Fruit fly (Drosophila melanogaster) whole organism, embryonic: ENCODE measurements around the gene CG8526.

Experiments
- Adf1 ChIP-seq: fragments of 200-800 bp; sonication (Bioruptor generic); IDR thresholded peaks from 2 replicates; pipeline ENCODE4 v1.3.6; 2022; ENCODE audit warnings: missing biosample characterization, missing genetic modification characterization
- Asciz ChIP-seq: fragments of 200-800 bp; sonication (Bioruptor generic); optimal IDR thresholded peaks from 2 replicates; lab custom pipeline; 2017; ENCODE audit warnings: missing biosample characterization, mild to moderate bottlenecking, missing genetic modification characterization, missing genetic modification reagents
- BEAF-32 ChIP-seq: fragments of 200-800 bp; sonication (Bioruptor generic); optimal IDR thresholded peaks from 3 replicates; lab custom pipeline; 2017; ENCODE audit warnings: missing biosample characterization, missing genetic modification characterization, mild to moderate bottlenecking, moderate library complexity, missing genetic modification reagents
- CG10209 ChIP-seq: fragments of 200-800 bp; sonication (Bioruptor generic); optimal IDR thresholded peaks from 3 replicates; lab custom pipeline; 2017; ENCODE audit warnings: missing biosample characterization, mild to moderate bottlenecking, missing genetic modification characterization, missing genetic modification reagents
- CG11093 ChIP-seq: fragments of 200-800 bp; sonication (Bioruptor generic); IDR thresholded peaks from 3 replicates; pipeline ENCODE4 v1.3.6; 2022; ENCODE audit warnings: missing biosample characterization, missing genetic modification characterization
- CG12299 ChIP-seq: fragments of 200-800 bp; sonication (Bioruptor generic); optimal IDR thresholded peaks from 2 replicates; lab custom pipeline; 2018; ENCODE audit warnings: missing biosample characterization, mild to moderate bottlenecking, missing genetic modification characterization
- CG13287 ChIP-seq: fragments of 200-800 bp; sonication (Bioruptor generic); IDR thresholded peaks from 2 replicates; pipeline ENCODE4 v1.3.6; 2022; ENCODE audit warnings: missing biosample characterization, missing genetic modification characterization; ENCODE audit not compliant: partially characterized antibody
- CG13624 ChIP-seq: fragments of 200-800 bp; sonication (Bioruptor generic); optimal IDR thresholded peaks from 2 replicates; lab custom pipeline; 2016; ENCODE audit warnings: missing biosample characterization, missing genetic modification characterization
- CG14710 ChIP-seq: fragments of 200-800 bp; sonication (Bioruptor generic); optimal IDR thresholded peaks from 3 replicates; lab custom pipeline; 2019; ENCODE audit warnings: missing biosample characterization, mild to moderate bottlenecking, missing genetic modification characterization, moderate library complexity
- CG15601 ChIP-seq: fragments of 200-800 bp; sonication (Bioruptor generic); optimal IDR thresholded peaks from 3 replicates; lab custom pipeline; 2019; ENCODE audit warnings: missing biosample characterization, mild to moderate bottlenecking, missing genetic modification characterization, moderate library complexity
- CG17612 ChIP-seq: fragments of 200-800 bp; sonication (Bioruptor generic); IDR thresholded peaks from 2 replicates; pipeline ENCODE4 v1.3.6; 2022; ENCODE audit warnings: missing biosample characterization, missing genetic modification characterization
- CG17912 ChIP-seq: fragments of 200-800 bp; sonication (Bioruptor generic); optimal IDR thresholded peaks from 2 replicates; lab custom pipeline; 2018; ENCODE audit warnings: missing biosample characterization, mild to moderate bottlenecking, missing genetic modification characterization
- CG18476 ChIP-seq: fragments of 200-800 bp; sonication (Bioruptor generic); optimal IDR thresholded peaks from 2 replicates; lab custom pipeline; 2016; ENCODE audit warnings: missing biosample characterization, mild to moderate bottlenecking, missing genetic modification characterization
- CG2129 ChIP-seq: fragments of 200-800 bp; sonication (Bioruptor generic); IDR thresholded peaks from 2 replicates; pipeline ENCODE4 v1.3.6; 2022; ENCODE audit warnings: missing biosample characterization, missing genetic modification characterization; ENCODE audit not compliant: partially characterized antibody
- CG2712 ChIP-seq: fragments of 200-800 bp; optimal IDR thresholded peaks from 3 replicates; lab custom pipeline; 2019; ENCODE audit warnings: missing biosample characterization, mild to moderate bottlenecking, missing genetic modification characterization, moderate library complexity
- CG2875 ChIP-seq: fragments of 200-800 bp; sonication (Bioruptor generic); optimal IDR thresholded peaks from 2 replicates; lab custom pipeline; 2017; ENCODE audit warnings: missing biosample characterization, mild to moderate bottlenecking, missing genetic modification characterization, missing genetic modification reagents
- CG31224 ChIP-seq: fragments of 200-800 bp; sonication (Bioruptor generic); IDR thresholded peaks from 2 replicates; pipeline ENCODE4 v1.3.6; 2022; ENCODE audit warnings: missing biosample characterization, missing genetic modification characterization
- CG32772 ChIP-seq: fragments of 200-800 bp; sonication (Bioruptor generic); IDR thresholded peaks from 2 replicates; pipeline ENCODE4 v1.3.6; 2022; ENCODE audit warnings: missing biosample characterization, missing genetic modification characterization
- CG4424 ChIP-seq: fragments of 200-800 bp; sonication (Bioruptor generic); optimal IDR thresholded peaks from 3 replicates; lab custom pipeline; 2016; ENCODE audit warnings: missing biosample characterization, missing genetic modification characterization
- CG6765 ChIP-seq: fragments of 200-800 bp; sonication (Bioruptor generic); optimal IDR thresholded peaks from 3 replicates; lab custom pipeline; 2017; ENCODE audit warnings: missing biosample characterization, mild to moderate bottlenecking, missing genetic modification characterization
- CG9215 ChIP-seq: fragments of 200-800 bp; sonication (Bioruptor generic); IDR thresholded peaks from 2 replicates; pipeline ENCODE4 v1.3.6; 2022; ENCODE audit warnings: missing biosample characterization, missing genetic modification characterization
- Eip74EF ChIP-seq, 2 experiments: fragments of 200-800 bp in 1 of 2; fragments of >200 bp in 1 of 2; sonication (Bioruptor generic) in 1 of 2; optimal IDR thresholded peaks; 2 replicates each; lab custom pipeline; 2017 to 2019; ENCODE audit warnings: missing biosample characterization in 2 of 2, missing genetic modification characterization in 2 of 2, mild to moderate bottlenecking in 1 of 2, moderate library complexity in 1 of 2
- Hand ChIP-seq: fragments of 200-800 bp; sonication (Bioruptor generic); optimal IDR thresholded peaks from 2 replicates; lab custom pipeline; 2017; ENCODE audit warnings: mild to moderate bottlenecking, missing biosample characterization, missing genetic modification reagents, missing genetic modification characterization
- Hr3 ChIP-seq: fragments of 200-800 bp; sonication (Bioruptor generic); optimal IDR thresholded peaks from 3 replicates; lab custom pipeline; 2016; ENCODE audit warnings: missing biosample characterization, missing genetic modification characterization
- Lhr ChIP-seq: fragments of 200-800 bp; sonication (Bioruptor generic); optimal IDR thresholded peaks from 3 replicates; lab custom pipeline; 2017; ENCODE audit warnings: mild to moderate bottlenecking, missing biosample characterization, missing genetic modification reagents, missing genetic modification characterization
- NC2β ChIP-seq: fragments of 200-800 bp; sonication (Bioruptor generic); optimal IDR thresholded peaks from 2 replicates; lab custom pipeline; 2016; ENCODE audit warnings: missing biosample characterization, missing genetic modification characterization
- Oaz ChIP-seq: fragments of 200-800 bp; sonication (Bioruptor generic); IDR thresholded peaks from 2 replicates; pipeline ENCODE4 v1.3.6; 2022; ENCODE audit warnings: missing biosample characterization, missing genetic modification characterization
- Rx ChIP-seq: fragments of 200-800 bp; sonication (Bioruptor generic); IDR thresholded peaks from 2 replicates; pipeline ENCODE4 v1.3.6; 2022; ENCODE audit warnings: missing biosample characterization, missing genetic modification characterization
- bab2 ChIP-seq: fragments of 200-800 bp; sonication (Bioruptor generic); optimal IDR thresholded peaks from 2 replicates; lab custom pipeline; 2016; ENCODE audit warnings: missing biosample characterization, missing genetic modification characterization
- ci ChIP-seq: fragments of 200-800 bp; sonication (Bioruptor generic); IDR thresholded peaks from 3 replicates; pipeline ENCODE4 v1.3.6; 2022; ENCODE audit warnings: missing biosample characterization, missing genetic modification characterization
- ewg ChIP-seq: fragments of 200-800 bp; sonication (Bioruptor generic); optimal IDR thresholded peaks from 3 replicates; lab custom pipeline; 2017; ENCODE audit warnings: mild to moderate bottlenecking, missing biosample characterization, missing genetic modification reagents, missing genetic modification characterization
- gem ChIP-seq: fragments of 200-800 bp; sonication (Bioruptor generic); optimal IDR thresholded peaks from 2 replicates; lab custom pipeline; 2019; ENCODE audit warnings: missing biosample characterization, mild to moderate bottlenecking, missing genetic modification characterization, moderate library complexity
- nerfin-1 ChIP-seq: fragments of 200-800 bp; sonication (Bioruptor generic); optimal IDR thresholded peaks from 3 replicates; lab custom pipeline; 2019; ENCODE audit warnings: missing biosample characterization, mild to moderate bottlenecking, missing genetic modification characterization, moderate library complexity
- pan ChIP-seq, 4 experiments: fragments of >200 bp in 3 of 4; fragments of 200-800 bp in 1 of 4; sonication (Bioruptor generic) in 1 of 4; optimal IDR thresholded peaks in 3 of 4; IDR thresholded peaks in 1 of 4; 2 replicates each; pipeline versions ENCODE4 v1.3.6 to Lab custom; 2017 to 2022; ENCODE audit warnings: missing biosample characterization in 2 of 4, missing genetic modification characterization in 2 of 4, mixed read lengths in 1 of 4
- sim ChIP-seq: fragments of 200-800 bp; sonication (Bioruptor generic); IDR thresholded peaks from 2 replicates; pipeline ENCODE4 v1.3.6; 2022; ENCODE audit warnings: missing biosample characterization, missing genetic modification characterization
- sisA ChIP-seq: fragments of 200-800 bp; sonication (Bioruptor generic); IDR thresholded peaks from 2 replicates; pipeline ENCODE4 v1.3.6; 2022; ENCODE audit warnings: missing biosample characterization, missing genetic modification characterization
- sqz ChIP-seq: fragments of 200-800 bp; sonication (Bioruptor generic); optimal IDR thresholded peaks from 3 replicates; lab custom pipeline; 2018; ENCODE audit warnings: missing biosample characterization, mild to moderate bottlenecking, missing genetic modification characterization
- tup ChIP-seq: fragments of 200-800 bp; sonication (Bioruptor generic); optimal IDR thresholded peaks from 2 replicates; lab custom pipeline; 2016; ENCODE audit warnings: missing biosample characterization, mild to moderate bottlenecking, missing genetic modification characterization, moderate library complexity
- vnd ChIP-seq: fragments of 200-800 bp; sonication (Bioruptor generic); IDR thresholded peaks from 3 replicates; pipeline ENCODE4 v1.3.6; 2022; ENCODE audit warnings: missing biosample characterization, missing genetic modification characterization; ENCODE audit not compliant: partially characterized antibody
- wor ChIP-seq: fragments of 200-800 bp; sonication (Bioruptor generic); IDR thresholded peaks from 2 replicates; pipeline ENCODE4 v1.3.6; 2022; ENCODE audit warnings: missing biosample characterization, missing genetic modification characterization

The CG8526 gene

DNA sequence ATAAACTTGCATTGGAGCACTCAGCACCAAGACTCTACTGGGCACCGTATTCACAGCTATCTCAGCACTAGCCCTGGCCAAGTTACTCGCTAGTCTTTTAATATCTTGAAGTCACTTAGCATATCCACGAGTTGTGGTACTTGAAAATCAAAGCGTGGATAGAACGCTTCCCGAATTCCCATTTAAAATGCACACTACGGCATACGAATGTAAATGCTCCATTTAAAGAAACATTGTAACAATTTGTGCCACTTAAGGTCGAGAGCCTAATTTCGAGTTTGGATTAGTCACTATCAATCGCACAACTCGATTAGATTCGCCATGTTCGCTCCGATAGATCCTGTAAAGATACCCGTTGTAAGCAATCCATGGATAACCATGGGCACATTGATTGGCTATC lies 12.8 kb downstream of the CG8526 start, which contains the start of gene eloF:
Gene eloF (plus strand): TSS at position 301 of the 400 bp plus-strand sequence.
- TF ChIP-seq CG12299 (no peak), Lhr (no peak)
- TF ChIP-seq, all 482 proteins: peak for 0

DNA sequence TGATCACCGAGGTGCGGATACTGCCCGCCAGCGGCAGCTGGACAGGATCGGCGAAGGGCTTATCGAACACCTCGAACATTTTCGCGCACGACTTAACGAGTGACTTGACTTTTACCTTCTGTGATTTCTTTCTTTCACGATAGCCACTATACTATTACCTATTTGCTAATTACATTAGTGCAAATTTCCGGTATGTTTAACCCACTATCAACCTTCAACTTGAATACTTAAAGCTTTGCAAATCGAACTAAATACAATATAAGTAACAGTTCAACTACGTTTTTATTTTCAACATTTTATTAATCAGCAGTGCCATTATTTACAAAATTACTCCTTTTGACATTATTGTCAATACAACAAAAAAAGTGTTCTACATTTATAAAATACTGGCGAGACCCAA lies 15.8 kb downstream of the CG8526 start, which contains the start of gene CG16904:
Gene CG16904 (minus strand): TSS at position 101 of the 400 bp plus-strand sequence.
- TF ChIP-seq CG17612 (GFP tag; lab: Robert Waterston, UW) (no peak), tup (no peak), Hr3 (no peak), CG13624 (GFP tag; lab: Kevin White, UChicago) (no peak), Oaz (GFP tag; lab: Robert Waterston, UW) (no peak), CG9215 (GFP tag; lab: Robert Waterston, UW) (no peak), sisA (GFP tag; lab: Robert Waterston, UW) (no peak), Eip74EF (GFP tag; optimal IDR thresholded peaks at IDR 0.05; lab: Kevin White, UChicago) (no peak), Rx (no peak), CG10209 (GFP tag; lab: Kevin White, UChicago) (no peak), CG18476 (GFP tag; lab: Kevin White, UChicago) (no peak), wor (GFP tag; lab: Robert Waterston, UW) (no peak), CG6765 (no peak), CG13287 (GFP tag; lab: Robert Waterston, UW) (no peak), ewg (GFP tag; lab: Kevin White, UChicago) (no peak), NC2β (GFP tag; lab: Kevin White, UChicago) (no peak)

DNA sequence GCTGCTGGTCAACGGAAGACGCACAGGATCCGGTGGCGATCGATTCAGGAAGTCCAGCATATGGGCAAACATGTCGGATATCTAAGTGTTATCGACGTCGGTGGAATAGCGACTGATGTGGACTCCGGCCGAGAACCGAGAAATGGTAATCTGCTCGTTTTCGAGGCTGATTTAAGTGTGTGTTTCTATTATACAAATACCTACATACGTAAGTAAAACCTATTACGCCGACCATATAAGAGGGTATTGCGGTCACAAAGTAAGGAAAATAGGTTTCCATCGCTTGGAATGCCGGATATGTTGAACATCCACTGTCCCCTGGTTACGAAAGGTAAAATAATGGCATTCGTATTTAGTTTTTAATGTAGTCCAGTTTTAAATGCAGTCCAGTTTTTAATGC lies 17.2 kb downstream of the CG8526 start, which contains the start of gene CG9459:
Gene CG9459 (minus strand): TSS at position 101 of the 400 bp plus-strand sequence.
- TF ChIP-seq sqz (GFP tag; lab: Kevin White, UChicago) (no peak), CG2712 (tag; lab: Kevin White, UChicago) (no peak), gem (tag; lab: Kevin White, UChicago) (no peak), Hand (no peak), CG17912 (no peak), ci (GFP tag; lab: Robert Waterston, UW) (no peak), nerfin-1 (tag; lab: Kevin White, UChicago) (no peak), vnd (GFP tag; lab: Robert Waterston, UW) (no peak), Asciz (GFP tag; lab: Kevin White, UChicago) (no peak), CG10209 (GFP tag; lab: Kevin White, UChicago) (no peak), CG2875 (GFP tag; lab: Kevin White, UChicago) (no peak), BEAF-32 (GFP tag; lab: Kevin White, UChicago) (no peak), bab2 (GFP tag; lab: Kevin White, UChicago) (no peak), pan (optimal IDR thresholded peaks at IDR 0.05; lab: Kevin White, UChicago) (no peak), pan (GFP tag; optimal IDR thresholded peaks at IDR 0.05 in 1 of 2, IDR thresholded peaks at IDR 0.05 in 1 of 2) (no peak), Adf1 (no peak), CG11093 (GFP tag; lab: Robert Waterston, UW) (no peak), CG31224 (GFP tag; lab: Robert Waterston, UW) (no peak), CG2129 (no peak)

DNA sequence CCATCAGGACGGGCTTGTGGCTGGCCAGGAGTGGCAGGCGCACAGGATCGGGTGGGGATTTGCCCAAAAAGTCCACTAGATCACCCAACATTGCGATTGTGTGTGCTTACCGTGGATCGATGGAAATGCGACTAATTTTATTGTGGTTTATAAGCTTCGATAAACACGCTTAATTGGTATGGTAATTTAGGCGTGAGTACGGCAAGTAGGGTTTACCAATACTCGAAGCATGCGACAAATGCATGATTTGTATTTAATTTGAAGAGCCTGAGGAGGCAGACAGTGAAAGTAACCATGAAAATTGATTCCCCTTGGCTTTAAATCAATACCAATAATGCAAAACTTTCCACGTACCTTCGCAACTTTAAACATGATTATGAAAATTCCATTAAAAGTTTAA lies 18.7 kb downstream of the CG8526 start, which contains the start of gene CG9458:
Gene CG9458 (minus strand): TSS at position 101 of the 400 bp plus-strand sequence.
- TF ChIP-seq CG14710 (no peak), CG32772 (GFP tag; lab: Robert Waterston, UW) (0 out of 2 replicates have a peak, but pooled peaks have one; percentile 20), sim (GFP tag; lab: Robert Waterston, UW) (no peak), CG15601 (tag; lab: Kevin White, UChicago) (no peak), CG4424 (GFP tag; lab: Kevin White, UChicago) (no peak)
